Worm (Caenorhabditis elegans) whole organism, late embryonic: ENCODE measurements around the gene K07B1.7.

Experiments used
- C38D4.7 ChIP-seq: fragments of 200-800 bp; sonication (Bioruptor generic); optimal IDR thresholded peaks from 2 replicates; lab custom pipeline; 2018; ENCODE audit warnings: mild to moderate bottlenecking, missing genetic modification characterization, moderate library complexity, missing compliant biosample characterization
- F13H6.1 ChIP-seq: sonication (generic microtip); optimal IDR thresholded peaks from 2 replicates; lab custom pipeline; 2016; ENCODE audit warnings: missing genetic modification characterization, missing compliant biosample characterization
- K09A11.1 ChIP-seq: sonication (generic microtip); optimal IDR thresholded peaks from 2 replicates; lab custom pipeline; 2017; ENCODE audit warnings: antibody characterized with exemption, mild to moderate bottlenecking, missing genetic modification characterization, missing compliant biosample characterization; ENCODE audit not compliant: insufficient read depth
- T23F11.4 ChIP-seq: fragments of 200-800 bp; sonication (Bioruptor generic); optimal IDR thresholded peaks from 2 replicates; lab custom pipeline; 2018; ENCODE audit warnings: mild to moderate bottlenecking, missing genetic modification characterization, missing compliant biosample characterization
- ahr-1 ChIP-seq: sonication (generic microtip); optimal IDR thresholded peaks from 2 replicates; lab custom pipeline; 2016; ENCODE audit warnings: missing genetic modification characterization, missing compliant biosample characterization
- ceh-14 ChIP-seq: sonication (generic microtip); optimal IDR thresholded peaks from 2 replicates; lab custom pipeline; 2016; ENCODE audit warnings: missing genotype, missing genetic modification characterization, missing compliant biosample characterization
- ceh-18 ChIP-seq: sonication (generic microtip); optimal IDR thresholded peaks from 2 replicates; lab custom pipeline; 2016; ENCODE audit warnings: missing genetic modification characterization, missing compliant biosample characterization
- ceh-19 ChIP-seq: fragments of 200-800 bp; sonication (Bioruptor generic); optimal IDR thresholded peaks from 2 replicates; lab custom pipeline; 2018; ENCODE audit warnings: mild to moderate bottlenecking, missing genetic modification characterization, missing compliant biosample characterization
- ceh-24 ChIP-seq: sonication (generic microtip); optimal IDR thresholded peaks from 2 replicates; lab custom pipeline; 2016; ENCODE audit warnings: mild to moderate bottlenecking, missing genetic modification characterization, missing compliant biosample characterization
- ceh-34 ChIP-seq: sonication (generic microtip); optimal IDR thresholded peaks from 2 replicates; lab custom pipeline; 2016; ENCODE audit warnings: mild to moderate bottlenecking, missing genetic modification characterization, missing compliant biosample characterization
- ceh-9 ChIP-seq: sonication (generic microtip); optimal IDR thresholded peaks from 2 replicates; lab custom pipeline; 2016; ENCODE audit warnings: mild to moderate bottlenecking, missing genetic modification characterization, inconsistent platforms, missing compliant biosample characterization
- che-1 ChIP-seq: sonication (generic microtip); optimal IDR thresholded peaks from 2 replicates; lab custom pipeline; 2016; ENCODE audit warnings: mild to moderate bottlenecking, missing genetic modification characterization, missing compliant biosample characterization
- elt-2 ChIP-seq: sonication (generic microtip); optimal IDR thresholded peaks from 2 replicates; lab custom pipeline; 2016; ENCODE audit warnings: missing genetic modification reagents, missing genetic modification characterization, missing compliant biosample characterization
- ets-4 ChIP-seq: sonication (generic microtip); optimal IDR thresholded peaks from 2 replicates; lab custom pipeline; 2016; ENCODE audit warnings: missing genetic modification characterization, missing compliant biosample characterization
- eyg-1 ChIP-seq: sonication (generic microtip); optimal IDR thresholded peaks from 2 replicates; lab custom pipeline; 2016; ENCODE audit warnings: missing genotype, missing genetic modification characterization, missing compliant biosample characterization
- fax-1 ChIP-seq: sonication (generic microtip); optimal IDR thresholded peaks from 2 replicates; lab custom pipeline; 2016; ENCODE audit warnings: missing genotype, missing genetic modification characterization, missing compliant biosample characterization
- fkh-10 ChIP-seq: fragments of 150-350 bp; optimal IDR thresholded peaks from 2 replicates; lab custom pipeline; 2014; ENCODE audit warnings: missing biosample characterization, missing genetic modification reagents, missing genetic modification characterization
- fkh-6 ChIP-seq: sonication (generic microtip); optimal IDR thresholded peaks from 2 replicates; lab custom pipeline; 2016; ENCODE audit warnings: missing genetic modification characterization, missing compliant biosample characterization
- gmeb-2 ChIP-seq: sonication (generic microtip); optimal IDR thresholded peaks from 2 replicates; lab custom pipeline; 2016; ENCODE audit warnings: missing genetic modification characterization, inconsistent platforms, missing compliant biosample characterization
- hlh-13 ChIP-seq: fragments of 200-800 bp; sonication (Bioruptor generic); optimal IDR thresholded peaks from 2 replicates; lab custom pipeline; 2018; ENCODE audit warnings: mild to moderate bottlenecking, missing genetic modification characterization, missing compliant biosample characterization
- hlh-6 ChIP-seq: sonication (generic microtip); optimal IDR thresholded peaks from 2 replicates; lab custom pipeline; 2016; ENCODE audit warnings: missing genotype, missing genetic modification characterization, missing compliant biosample characterization
- hlh-8 ChIP-seq: sonication (generic microtip); optimal IDR thresholded peaks from 2 replicates; lab custom pipeline; 2016; ENCODE audit warnings: missing genotype, missing genetic modification characterization, missing compliant biosample characterization
- lim-6 ChIP-seq: sonication (generic microtip); optimal IDR thresholded peaks from 2 replicates; lab custom pipeline; 2016; ENCODE audit warnings: missing genetic modification characterization, missing compliant biosample characterization
- mec-3 ChIP-seq: sonication (generic microtip); optimal IDR thresholded peaks from 2 replicates; lab custom pipeline; 2016; ENCODE audit warnings: borderline replicate concordance, missing genetic modification characterization, missing compliant biosample characterization
- npax-4 ChIP-seq: sonication (generic microtip); optimal IDR thresholded peaks from 2 replicates; lab custom pipeline; 2016; ENCODE audit warnings: missing genetic modification characterization, missing compliant biosample characterization
- odd-2 ChIP-seq: sonication (generic microtip); optimal IDR thresholded peaks from 2 replicates; lab custom pipeline; 2017; ENCODE audit warnings: antibody characterized with exemption, mild to moderate bottlenecking, missing genetic modification characterization, missing compliant biosample characterization
- pag-3 ChIP-seq: sonication (generic microtip); optimal IDR thresholded peaks from 2 replicates; lab custom pipeline; 2016; ENCODE audit warnings: missing compliant biosample characterization, missing genetic modification characterization, borderline replicate concordance
- pax-1 ChIP-seq: fragments of 150-350 bp; optimal IDR thresholded peaks from 2 replicates; lab custom pipeline; 2014; ENCODE audit warnings: missing biosample characterization, missing genetic modification characterization
- pha-4 ChIP-seq: fragments of 150-350 bp; optimal IDR thresholded peaks from 2 replicates; lab custom pipeline; 2018; ENCODE audit warnings: missing biosample characterization, missing genetic modification reagents, missing genetic modification characterization
- pros-1 ChIP-seq: fragments of 150-350 bp; optimal IDR thresholded peaks from 2 replicates; lab custom pipeline; 2014; ENCODE audit warnings: missing biosample characterization, missing genetic modification reagents, missing genetic modification characterization
- ref-2 ChIP-seq: sonication (generic microtip); optimal IDR thresholded peaks from 2 replicates; lab custom pipeline; 2016; ENCODE audit warnings: missing genetic modification characterization, missing compliant biosample characterization
- sdc-2 ChIP-seq: sonication (generic microtip); optimal IDR thresholded peaks from 2 replicates; lab custom pipeline; 2016; ENCODE audit warnings: missing genotype, missing genetic modification characterization, missing compliant biosample characterization
- sox-4 ChIP-seq: sonication (generic microtip); optimal IDR thresholded peaks from 2 replicates; lab custom pipeline; 2017; ENCODE audit warnings: mild to moderate bottlenecking, missing genetic modification characterization, inconsistent platforms, missing compliant biosample characterization
- syd-9 ChIP-seq: sonication (generic microtip); optimal IDR thresholded peaks from 2 replicates; lab custom pipeline; 2016; ENCODE audit warnings: mild to moderate bottlenecking, missing genetic modification characterization, moderate library complexity, missing compliant biosample characterization
- tbx-2 ChIP-seq: sonication (generic microtip); optimal IDR thresholded peaks from 2 replicates; lab custom pipeline; 2016; ENCODE audit warnings: missing genetic modification characterization, missing compliant biosample characterization
- tbx-7 ChIP-seq: sonication (generic microtip); optimal IDR thresholded peaks from 2 replicates; lab custom pipeline; 2016; ENCODE audit warnings: missing genotype, missing genetic modification characterization, missing compliant biosample characterization
- unc-3 ChIP-seq, 2 experiments: fragments of 200-800 bp in 1 of 2; sonication (Bioruptor generic) in 1 of 2; sonication (generic microtip) in 1 of 2; conservative IDR thresholded peaks in 1 of 2; optimal IDR thresholded peaks in 1 of 2; 2 replicates each; pipeline versions ENCODE4 v1.3.6 to Lab custom; 2016 to 2022; ENCODE audit warnings: missing compliant biosample characterization in 2 of 2, missing genetic modification characterization in 2 of 2, missing genetic modification reagents in 1 of 2
- unc-86 ChIP-seq: sonication (generic microtip); optimal IDR thresholded peaks from 2 replicates; lab custom pipeline; 2016; ENCODE audit warnings: missing genetic modification characterization, missing compliant biosample characterization
- zip-5 ChIP-seq: sonication (generic microtip); optimal IDR thresholded peaks from 2 replicates; lab custom pipeline; 2016; ENCODE audit warnings: missing genetic modification characterization, missing compliant biosample characterization

Gene K07B1.7

DNA sequence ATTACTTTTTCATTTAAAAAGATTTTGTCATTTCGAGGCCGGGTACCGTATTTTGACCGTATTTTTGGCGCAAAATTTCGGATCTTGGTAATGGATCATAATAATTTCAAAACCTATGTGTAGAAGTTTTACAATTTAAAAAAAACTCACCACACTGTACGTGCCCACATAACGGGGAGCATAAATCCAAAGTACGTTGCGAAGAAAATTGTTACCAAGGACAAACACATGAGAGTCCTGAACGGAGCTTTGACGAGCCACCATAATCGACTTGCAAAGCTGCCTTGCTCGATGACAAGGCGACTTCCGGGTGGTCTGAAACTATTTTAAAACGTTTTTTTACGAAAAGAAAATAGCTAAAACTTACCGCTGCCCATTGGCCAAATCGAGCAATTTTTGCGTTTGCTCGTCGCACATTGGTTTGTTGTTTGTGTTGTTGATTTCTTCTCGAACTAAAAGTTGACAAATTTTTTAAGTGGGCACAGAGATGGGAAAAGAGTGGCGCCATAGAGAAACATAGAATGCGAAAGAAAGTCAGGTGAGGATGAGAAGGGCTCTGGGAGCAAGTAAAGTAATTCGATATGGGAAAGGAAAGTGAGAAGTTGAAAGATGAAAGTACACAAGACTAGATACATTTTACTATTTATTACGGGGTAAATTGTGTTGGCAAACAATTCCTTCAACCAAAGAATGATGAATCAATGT, 14.0 kb downstream of the K07B1.7 start:
- TF ChIP-seq eyg-1 (tag; lab: Kevin White, UChicago) (no peak), zip-5 (no peak), fkh-10 (GFP tag; lab: Kevin White, UChicago) (no peak), sdc-2 (tag; lab: Kevin White, UChicago) (no peak), fax-1 (tag; lab: Kevin White, UChicago) (no peak), pax-1 (tag; lab: Kevin White, UChicago) (no peak), fkh-6 (tag; lab: Kevin White, UChicago) (no peak), ceh-34 (tag; lab: Kevin White, UChicago) (no peak), npax-4 (no peak), tbx-2 (no peak), C38D4.7 (no peak), mec-3 (tag; lab: Kevin White, UChicago) (no peak), hlh-8 (tag; lab: Kevin White, UChicago) (no peak), ceh-18 (tag; lab: Kevin White, UChicago) (no peak), lim-6 (tag; lab: Kevin White, UChicago) (no peak)

DNA sequence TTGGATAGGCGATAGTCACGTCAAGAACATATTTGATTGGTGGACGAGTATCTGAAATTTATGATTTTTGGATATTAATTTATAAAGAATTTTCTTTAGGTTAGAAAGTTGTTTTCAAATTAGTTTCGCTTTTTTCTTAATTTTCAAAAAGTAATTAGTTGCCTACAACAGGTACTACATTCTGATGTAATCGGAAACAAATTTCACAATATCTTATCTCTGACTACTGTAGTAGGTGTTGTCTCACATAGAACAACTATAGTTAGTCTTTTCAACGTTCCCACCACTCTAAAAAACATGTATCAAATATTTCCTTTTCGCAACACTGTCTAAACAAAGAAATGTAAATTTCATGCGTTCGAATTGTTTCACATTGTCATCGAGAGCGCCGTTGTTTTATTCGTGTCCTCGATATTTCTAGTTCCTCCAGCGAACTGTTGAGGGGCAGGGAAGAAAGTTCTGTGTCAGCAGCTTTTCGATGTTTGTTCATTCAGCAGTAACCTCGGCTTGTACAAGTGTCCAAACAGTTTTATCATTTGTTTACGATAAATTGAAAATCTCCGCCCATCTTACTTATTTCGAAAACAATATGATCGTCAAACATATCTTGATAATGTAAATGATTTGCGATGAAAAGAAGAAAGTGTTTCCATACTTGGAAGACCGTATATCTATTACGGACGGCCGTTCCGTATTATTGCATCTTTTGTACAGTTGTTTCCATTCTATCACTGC, 17.4 kb downstream of the K07B1.7 start:
- TF ChIP-seq ahr-1, result no peak
- TF ChIP-seq unc-3 (GFP tag; conservative IDR thresholded peaks at IDR 0.05; lab: Robert Waterston, UW), result no peak
- TF ChIP-seq unc-3 (tag; optimal IDR thresholded peaks at IDR 0.05; lab: Kevin White, UChicago), result no peak
- no peak for TF ChIP-seq C38D4.7
- TF ChIP-seq ceh-14 (tag; lab: Kevin White, UChicago), result no peak
- no peak for TF ChIP-seq sox-4
- no peak for TF ChIP-seq tbx-2

DNA sequence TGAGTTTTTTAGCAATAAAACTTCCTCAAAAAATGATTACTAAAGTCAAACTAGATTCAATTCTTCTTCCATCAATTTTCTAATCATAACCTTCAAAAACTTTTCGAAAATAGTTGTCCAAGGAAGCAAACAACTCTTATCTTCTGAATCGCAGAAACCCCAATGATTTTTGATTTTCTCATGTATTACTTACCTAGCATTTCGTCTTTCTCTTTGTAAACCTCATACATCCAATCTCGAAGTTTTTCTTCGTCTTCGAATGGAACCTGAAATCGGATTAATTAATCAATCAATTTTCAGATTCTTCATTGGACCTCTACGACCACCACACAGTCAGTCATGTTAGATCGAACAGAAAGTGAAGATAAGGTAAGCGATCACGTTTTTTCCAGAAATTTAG, 18.1 kb downstream of the K07B1.7 start, which contains the start of gene K07B1.4:
Gene K07B1.4, plus strand, starts transcription at position 301 of the 400 bp plus-strand sequence.
- TF ChIP-seq fax-1 (tag; lab: Kevin White, UChicago), result no peak
- TF ChIP-seq pha-4 (tag; lab: Kevin White, UChicago), result no peak
- no peak for TF ChIP-seq ceh-19 (GFP tag; lab: Kevin White, UChicago)
- no peak for TF ChIP-seq ceh-24 (tag; lab: Kevin White, UChicago)
- no peak for TF ChIP-seq che-1 (tag; lab: Kevin White, UChicago)
- TF ChIP-seq F13H6.1 (tag; lab: Kevin White, UChicago), result no peak
- no peak for TF ChIP-seq ceh-34 (tag; lab: Kevin White, UChicago)
- TF ChIP-seq syd-9 (tag; lab: Kevin White, UChicago), result no peak
- TF ChIP-seq gmeb-2, result no peak
- no peak for TF ChIP-seq sox-4

DNA sequence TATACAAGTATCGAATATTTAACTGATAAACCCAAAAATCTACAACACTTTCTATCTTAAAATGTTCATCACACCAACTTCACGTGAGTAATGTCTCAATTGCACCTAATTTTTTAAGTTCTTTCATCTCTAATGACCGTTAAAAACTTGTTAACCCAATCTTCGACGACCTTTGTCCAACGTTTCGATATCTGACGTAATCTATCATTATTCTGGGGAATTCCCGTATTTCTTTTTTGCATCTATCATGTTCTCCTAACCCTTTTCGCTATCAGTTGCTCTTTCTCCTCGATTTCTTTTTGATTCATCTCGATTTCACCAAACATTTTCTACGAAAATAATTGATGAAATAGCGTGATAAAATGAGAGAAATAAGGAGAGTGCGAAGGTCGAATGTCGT, 19.1 kb downstream of the K07B1.7 start:
- TF ChIP-seq ceh-18 (tag; lab: Kevin White, UChicago), result no peak
- TF ChIP-seq syd-9 (tag; lab: Kevin White, UChicago), result no peak
- TF ChIP-seq odd-2 (tag; lab: Kevin White, UChicago), result no peak
- TF ChIP-seq K09A11.1 (tag; lab: Kevin White, UChicago), result no peak
- no peak for TF ChIP-seq tbx-7
- TF ChIP-seq pag-3 (tag; lab: Kevin White, UChicago), result no peak
- no peak for TF ChIP-seq unc-86 (tag; lab: Kevin White, UChicago)
- TF ChIP-seq ets-4 (tag; lab: Kevin White, UChicago), result no peak

DNA sequence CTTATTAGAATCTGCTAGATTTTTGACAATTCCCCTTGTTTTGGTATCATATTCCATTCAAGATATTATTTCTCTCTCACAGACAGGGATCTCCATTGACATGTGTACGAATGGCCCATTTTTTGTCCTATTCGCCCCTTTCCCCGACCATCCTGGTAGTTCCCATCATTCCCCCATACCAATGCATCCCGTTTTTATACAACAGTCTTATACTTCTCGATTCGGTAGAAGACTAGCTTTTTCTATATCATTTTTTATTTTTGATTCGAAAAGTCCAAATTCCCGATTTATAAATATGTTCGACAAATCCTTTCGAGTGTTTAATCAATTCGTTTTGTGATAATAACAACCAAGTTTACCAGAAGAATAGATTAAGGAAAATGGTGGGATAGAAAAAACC, 19.9 kb downstream of the K07B1.7 start:
- TF ChIP-seq F13H6.1 (tag; lab: Kevin White, UChicago) (no peak), ceh-9 (tag; lab: Kevin White, UChicago) (no peak), hlh-13 (GFP tag; lab: Kevin White, UChicago) (no peak), T23F11.4 (GFP tag; lab: Kevin White, UChicago) (no peak), tbx-7 (no peak), elt-2 (tag; lab: Kevin White, UChicago) (no peak), pros-1 (tag; lab: Kevin White, UChicago) (no peak), hlh-6 (no peak), ref-2 (tag; lab: Kevin White, UChicago) (no peak)
